Worm (Caenorhabditis elegans) whole organism, L4 larva: ENCODE results near the gene fbxa-76.

Experiments
- aly-2 ChIP-seq: sonication (generic microtip); optimal IDR thresholded peaks from 2 replicates; lab custom pipeline; 2018; ENCODE audit warnings: missing biosample characterization, missing genetic modification characterization
- ceh-82 ChIP-seq: sonication (generic microtip); optimal IDR thresholded peaks from 2 replicates; lab custom pipeline; 2017; ENCODE audit warnings: missing biosample characterization, missing genetic modification characterization
- unc-62 ChIP-seq, 3 experiments: fragments of 150-350 bp in 1 of 3; sonication (generic microtip); optimal IDR thresholded peaks in 2 of 3; peaks in 1 of 3; 1 replicate in 1 of 3; 2 replicates in 2 of 3; lab custom pipeline; 2014 to 2017; ENCODE audit warnings: missing biosample characterization in 3 of 3, missing genetic modification characterization in 3 of 3, missing genetic modification reagents in 3 of 3, missing genotype in 1 of 3

- TF ChIP-seq aly-2 (tag; lab: Kevin White, UChicago) (no peak), ceh-82 (tag; lab: Kevin White, UChicago) (no peak), unc-62 (GFP tag; optimal IDR thresholded peaks at IDR 0.05 in 1 of 2; lab: Kevin White, UChicago) (no peak), unc-62 (tag; optimal IDR thresholded peaks at IDR 0.05; lab: Kevin White, UChicago) (no peak)
Measured at ce11 chrIII:1206331-1206730, 42.6 kb downstream of the fbxa-76 start.
